Fruit fly (Drosophila melanogaster) whole organism, embryonic: ENCODE data around the gene CG15368.

ENCODE experiments used
- Asciz ChIP-seq: fragments of 200-800 bp; sonication (Bioruptor generic); optimal IDR thresholded peaks from 2 replicates; lab custom pipeline; 2017; ENCODE audit warnings: missing biosample characterization, mild to moderate bottlenecking, missing genetic modification characterization, missing genetic modification reagents
- CG10543 ChIP-seq: fragments of 200-800 bp; sonication (Bioruptor generic); optimal IDR thresholded peaks from 3 replicates; lab custom pipeline; 2017; ENCODE audit warnings: missing biosample characterization, mild to moderate bottlenecking, missing genetic modification characterization, moderate library complexity
- CG12155 ChIP-seq: fragments of 200-800 bp; sonication (Bioruptor generic); optimal IDR thresholded peaks from 3 replicates; lab custom pipeline; 2016; ENCODE audit warnings: missing biosample characterization, missing genetic modification characterization
- CG12942 ChIP-seq: fragments of 200-800 bp; sonication (Bioruptor generic); optimal IDR thresholded peaks from 3 replicates; lab custom pipeline; 2016; ENCODE audit warnings: missing biosample characterization, missing genetic modification characterization
- CG13287 ChIP-seq: fragments of 200-800 bp; sonication (Bioruptor generic); IDR thresholded peaks from 2 replicates; pipeline ENCODE4 v1.3.6; 2022; ENCODE audit warnings: missing biosample characterization, missing genetic modification characterization; ENCODE audit not compliant: partially characterized antibody
- CG13424 ChIP-seq: fragments of 200-800 bp; sonication (Bioruptor generic); optimal IDR thresholded peaks from 2 replicates; lab custom pipeline; 2019; ENCODE audit warnings: missing biosample characterization, mild to moderate bottlenecking, missing genetic modification characterization, moderate library complexity
- CG13894 ChIP-seq: fragments of 200-800 bp; sonication (Bioruptor generic); optimal IDR thresholded peaks from 3 replicates; lab custom pipeline; 2018; ENCODE audit warnings: missing biosample characterization, mild to moderate bottlenecking, missing genetic modification characterization, moderate library complexity
- CG14441 ChIP-seq: fragments of 200-800 bp; sonication (Bioruptor generic); IDR thresholded peaks from 2 replicates; pipeline ENCODE4 v1.3.6; 2022; ENCODE audit warnings: missing biosample characterization, missing genetic modification characterization
- CG14710 ChIP-seq: fragments of 200-800 bp; sonication (Bioruptor generic); optimal IDR thresholded peaks from 3 replicates; lab custom pipeline; 2019; ENCODE audit warnings: missing biosample characterization, mild to moderate bottlenecking, missing genetic modification characterization, moderate library complexity
- CG14860 ChIP-seq: fragments of 200-800 bp; sonication (Bioruptor generic); IDR thresholded peaks from 3 replicates; pipeline ENCODE4 v1.3.6; 2022; ENCODE audit warnings: missing biosample characterization, missing genetic modification characterization; ENCODE audit not compliant: partially characterized antibody
- CG14965 ChIP-seq: fragments of 200-800 bp; sonication (Bioruptor generic); optimal IDR thresholded peaks from 2 replicates; lab custom pipeline; 2016; ENCODE audit warnings: missing biosample characterization, missing genetic modification characterization, borderline replicate concordance
- CG15514 ChIP-seq: fragments of 200-800 bp; sonication (Bioruptor generic); optimal IDR thresholded peaks from 3 replicates; lab custom pipeline; 2017; ENCODE audit warnings: missing biosample characterization, missing genetic modification characterization, mild to moderate bottlenecking, moderate library complexity, missing genetic modification reagents
- CG17912 ChIP-seq: fragments of 200-800 bp; sonication (Bioruptor generic); optimal IDR thresholded peaks from 2 replicates; lab custom pipeline; 2018; ENCODE audit warnings: missing biosample characterization, mild to moderate bottlenecking, missing genetic modification characterization
- CG1832 ChIP-seq: fragments of 200-800 bp; sonication (Bioruptor generic); optimal IDR thresholded peaks from 2 replicates; lab custom pipeline; 2017; ENCODE audit warnings: missing biosample characterization, mild to moderate bottlenecking, missing genetic modification characterization, inconsistent platforms
- CG18619 ChIP-seq: fragments of 200-800 bp; sonication (Bioruptor generic); optimal IDR thresholded peaks from 3 replicates; lab custom pipeline; 2017; ENCODE audit warnings: missing biosample characterization, mild to moderate bottlenecking, missing genetic modification characterization
- CG18764 ChIP-seq: fragments of 200-800 bp; sonication (Bioruptor generic); optimal IDR thresholded peaks from 3 replicates; lab custom pipeline; 2016; ENCODE audit warnings: missing biosample characterization, missing genetic modification characterization
- CG2678 ChIP-seq: fragments of 200-800 bp; sonication (Bioruptor generic); optimal IDR thresholded peaks from 3 replicates; lab custom pipeline; 2019; ENCODE audit warnings: missing biosample characterization, mild to moderate bottlenecking, missing genetic modification characterization, moderate library complexity
- CG2712 ChIP-seq: fragments of 200-800 bp; optimal IDR thresholded peaks from 3 replicates; lab custom pipeline; 2019; ENCODE audit warnings: missing biosample characterization, mild to moderate bottlenecking, missing genetic modification characterization, moderate library complexity
- CG2875 ChIP-seq: fragments of 200-800 bp; sonication (Bioruptor generic); optimal IDR thresholded peaks from 2 replicates; lab custom pipeline; 2017; ENCODE audit warnings: missing biosample characterization, mild to moderate bottlenecking, missing genetic modification characterization, missing genetic modification reagents
- CG3065 ChIP-seq: fragments of 200-800 bp; sonication (Bioruptor generic); optimal IDR thresholded peaks from 2 replicates; lab custom pipeline; 2016; ENCODE audit warnings: missing biosample characterization, missing genetic modification characterization
- CG34422 ChIP-seq: fragments of 200-800 bp; sonication (Bioruptor generic); IDR thresholded peaks from 3 replicates; pipeline ENCODE4 v1.3.6; 2022; ENCODE audit warnings: missing biosample characterization, missing genetic modification characterization
- CG42726 ChIP-seq: fragments of 200-800 bp; sonication (Bioruptor generic); IDR thresholded peaks from 2 replicates; pipeline ENCODE4 v1.3.6; 2022; ENCODE audit warnings: missing biosample characterization, missing genetic modification characterization; ENCODE audit not compliant: partially characterized antibody
- CG43689 ChIP-seq: fragments of 200-800 bp; sonication (Bioruptor generic); IDR thresholded peaks from 2 replicates; pipeline ENCODE4 v1.3.6; 2022; ENCODE audit warnings: missing biosample characterization, missing genetic modification characterization
- CG4730 ChIP-seq: fragments of 200-800 bp; sonication (Bioruptor generic); IDR thresholded peaks from 2 replicates; pipeline ENCODE4 v1.3.6; 2022; ENCODE audit warnings: missing biosample characterization, missing genetic modification characterization
- CG6689 ChIP-seq: fragments of 200-800 bp; sonication (Bioruptor generic); IDR thresholded peaks from 2 replicates; pipeline ENCODE4 v1.3.6; 2022; ENCODE audit warnings: missing biosample characterization, missing genetic modification characterization
- Camta ChIP-seq: fragments of 200-800 bp; sonication (Bioruptor generic); optimal IDR thresholded peaks from 2 replicates; lab custom pipeline; 2016; ENCODE audit warnings: missing biosample characterization, missing genetic modification characterization
- Chrac-16 ChIP-seq: fragments of 200-800 bp; sonication (Bioruptor generic); optimal IDR thresholded peaks from 3 replicates; lab custom pipeline; 2016; ENCODE audit warnings: missing biosample characterization, missing genetic modification characterization
- D ChIP-seq, 2 experiments: fragments of 200-800 bp in 1 of 2; fragments of >200 bp in 1 of 2; sonication (Bioruptor generic) in 1 of 2; optimal IDR thresholded peaks; 2 replicates in 1 of 2; 3 replicates in 1 of 2; lab custom pipeline; 2017; ENCODE audit warnings: mild to moderate bottlenecking in 1 of 2, missing biosample characterization in 1 of 2, missing genetic modification characterization in 1 of 2, missing genetic modification reagents in 1 of 2
- E2f1 ChIP-seq: fragments of 200-800 bp; sonication (Bioruptor generic); IDR thresholded peaks from 2 replicates; pipeline ENCODE4 v1.3.6; 2022; ENCODE audit warnings: missing biosample characterization, missing genetic modification characterization
- Fer2 ChIP-seq: fragments of 200-800 bp; sonication (Bioruptor generic); optimal IDR thresholded peaks from 2 replicates; lab custom pipeline; 2018; ENCODE audit warnings: missing biosample characterization, mild to moderate bottlenecking, missing genetic modification characterization, moderate library complexity
- Hmx ChIP-seq: fragments of 200-800 bp; sonication (Bioruptor generic); optimal IDR thresholded peaks from 2 replicates; lab custom pipeline; 2016; ENCODE audit warnings: missing biosample characterization, missing genetic modification characterization
- Lpt ChIP-seq: fragments of >200 bp; optimal IDR thresholded peaks from 2 replicates; lab custom pipeline; 2018; ENCODE audit warnings: missing biosample characterization, missing genetic modification characterization
- Myb ChIP-seq: fragments of 200-800 bp; sonication (Bioruptor generic); optimal IDR thresholded peaks from 2 replicates; lab custom pipeline; 2016; ENCODE audit warnings: missing biosample characterization, missing genetic modification characterization
- Optix ChIP-seq: fragments of 200-800 bp; sonication (Bioruptor generic); IDR thresholded peaks from 3 replicates; pipeline ENCODE4 v1.3.6; 2022; ENCODE audit warnings: missing biosample characterization, missing genetic modification characterization
- Sry-β ChIP-seq: fragments of 200-800 bp; sonication (Bioruptor generic); optimal IDR thresholded peaks from 2 replicates; lab custom pipeline; 2018; ENCODE audit warnings: missing biosample characterization, mild to moderate bottlenecking, missing genetic modification characterization, moderate library complexity
- Xrp1 ChIP-seq: fragments of 200-800 bp; sonication (Bioruptor generic); IDR thresholded peaks from 2 replicates; pipeline ENCODE4 v1.3.6; 2022; ENCODE audit warnings: missing biosample characterization, missing genetic modification characterization
- az2 ChIP-seq: fragments of 200-800 bp; sonication (Bioruptor generic); optimal IDR thresholded peaks from 3 replicates; lab custom pipeline; 2016; ENCODE audit warnings: missing biosample characterization, missing genetic modification characterization
- bab2 ChIP-seq: fragments of 200-800 bp; sonication (Bioruptor generic); optimal IDR thresholded peaks from 2 replicates; lab custom pipeline; 2016; ENCODE audit warnings: missing biosample characterization, missing genetic modification characterization
- chif ChIP-seq, 2 experiments: fragments of 200-800 bp; sonication (Bioruptor generic); optimal IDR thresholded peaks; 3 replicates each; lab custom pipeline; 2016; ENCODE audit warnings: missing biosample characterization in 2 of 2, missing genetic modification characterization in 2 of 2
- eve ChIP-seq, 2 experiments: fragments of >200 bp; optimal IDR thresholded peaks; 2 replicates each; lab custom pipeline; 2017; ENCODE audit warnings: missing biosample characterization in 2 of 2, missing genetic modification characterization in 2 of 2
- gt ChIP-seq: fragments of 200-800 bp; sonication (Bioruptor generic); IDR thresholded peaks from 2 replicates; pipeline ENCODE4 v1.3.6; 2022; ENCODE audit warnings: missing biosample characterization, missing genetic modification characterization
- knrl ChIP-seq: fragments of 200-800 bp; sonication (Bioruptor generic); IDR thresholded peaks from 3 replicates; pipeline ENCODE4 v1.3.6; 2022; ENCODE audit warnings: missing biosample characterization, missing genetic modification characterization; ENCODE audit not compliant: partially characterized antibody
- lab ChIP-seq: fragments of 200-800 bp; sonication (Bioruptor generic); optimal IDR thresholded peaks from 3 replicates; lab custom pipeline; 2017; ENCODE audit warnings: missing biosample characterization, missing genetic modification characterization, mild to moderate bottlenecking, moderate library complexity, missing genetic modification reagents
- row ChIP-seq: fragments of 200-800 bp; sonication (Bioruptor generic); IDR thresholded peaks from 3 replicates; pipeline ENCODE4 v1.3.6; 2022; ENCODE audit warnings: missing biosample characterization, missing genetic modification characterization
- sens-2 ChIP-seq: fragments of 200-800 bp; sonication (Bioruptor generic); IDR thresholded peaks from 2 replicates; pipeline ENCODE4 v1.3.6; 2022; ENCODE audit warnings: missing biosample characterization, missing genetic modification characterization
- stc ChIP-seq: fragments of 200-800 bp; sonication (Bioruptor generic); IDR thresholded peaks from 2 replicates; pipeline ENCODE4 v1.3.6; 2022; ENCODE audit warnings: missing biosample characterization, missing genetic modification characterization
- unc-4 ChIP-seq: fragments of 200-800 bp; sonication (Bioruptor generic); IDR thresholded peaks from 2 replicates; pipeline ENCODE4 v1.3.6; 2022; ENCODE audit warnings: missing biosample characterization, missing genetic modification characterization; ENCODE audit not compliant: partially characterized antibody
- z ChIP-seq: fragments of 200-800 bp; sonication (Bioruptor generic); IDR thresholded peaks from 3 replicates; pipeline ENCODE4 v1.3.6; 2022; ENCODE audit warnings: missing biosample characterization, missing genetic modification characterization
- zfh2 ChIP-seq: fragments of 200-800 bp; sonication (Bioruptor generic); optimal IDR thresholded peaks from 2 replicates; lab custom pipeline; 2016; ENCODE audit warnings: missing biosample characterization, missing genetic modification characterization

CG15368 gene

dm6 chrX:9196362-9196761, 19.2 kb upstream of the CG15368 start, which contains the start of gene CG12118 (continued):
- TF ChIP-seq CG2678 (tag; lab: Kevin White, UChicago) (peak; percentile 81), CG14710 (tag; lab: Kevin White, UChicago) (peak; percentile 88), CG13287 (peak; percentile 96), lab (GFP tag; lab: Kevin White, UChicago) (peak; percentile 79), E2f1 (GFP tag; lab: Robert Waterston, UW) (peak; percentile 80), stc (GFP tag; lab: Robert Waterston, UW) (peak; percentile 66; the same call in 1 of the 2 replicates), CG14441 (GFP tag; lab: Robert Waterston, UW) (peak; percentile 78), Sry-β (GFP tag; lab: Kevin White, UChicago) (no peak), Chrac-16 (peak; percentile 86), az2 (GFP tag; lab: Kevin White, UChicago) (peak; percentile 89), CG12155 (GFP tag; lab: Kevin White, UChicago) (peak; percentile 79), CG18619 (GFP tag; lab: Kevin White, UChicago) (peak; percentile 57), CG10543 (GFP tag; lab: Kevin White, UChicago) (peak; percentile 50), chif (GFP tag; optimal IDR thresholded peaks at IDR 0.05; lab: Kevin White, UChicago) (peak; percentile 0 to 52), sens-2 (GFP tag; lab: Robert Waterston, UW) (0 out of 2 replicates have a peak, but pooled peaks have one; percentile 46), CG1832 (GFP tag; lab: Kevin White, UChicago) (no peak), CG3065 (GFP tag; lab: Kevin White, UChicago) (peak; percentile 59), Xrp1 (GFP tag; lab: Robert Waterston, UW) (peak; percentile 80), CG15514 (GFP tag; lab: Kevin White, UChicago) (peak; percentile 88), zfh2 (GFP tag; lab: Kevin White, UChicago) (peak; percentile 69), CG14965 (GFP tag; lab: Kevin White, UChicago) (no peak), unc-4 (peak; percentile 96), CG6689 (peak; percentile 80), CG14860 (peak; percentile 78), CG4730 (peak; percentile 59; the same call in 1 of the 2 replicates), Camta (GFP tag; lab: Kevin White, UChicago) (peak; percentile 14), D (optimal IDR thresholded peaks at IDR 0.05; lab: Kevin White, UChicago) (no peak), D (GFP tag; optimal IDR thresholded peaks at IDR 0.05; lab: Kevin White, UChicago) (peak; percentile 45), CG12942 (GFP tag; lab: Kevin White, UChicago) (peak; percentile 81), CG2875 (GFP tag; lab: Kevin White, UChicago) (peak; percentile 44), CG34422 (peak; percentile 85), Asciz (GFP tag; lab: Kevin White, UChicago) (no peak), Fer2 (peak; percentile 55), CG2712 (tag; lab: Kevin White, UChicago) (peak; percentile 85), CG13894 (peak; percentile 75), CG43689 (GFP tag; lab: Robert Waterston, UW) (peak; percentile 45; the same call in 1 of the 2 replicates), Optix (GFP tag; lab: Robert Waterston, UW) (no peak), bab2 (GFP tag; lab: Kevin White, UChicago) (peak; percentile 40), Myb (peak; percentile 30), CG18764 (GFP tag; lab: Kevin White, UChicago) (peak; percentile 74), gt (GFP tag; lab: Robert Waterston, UW) (no peak), z (GFP tag; lab: Robert Waterston, UW) (no peak), CG13424 (peak; percentile 84), Lpt (GFP tag; lab: Kevin White, UChicago) (no peak), CG42726 (GFP tag; lab: Robert Waterston, UW) (peak; percentile 70; the same call in 1 of the 2 replicates), row (GFP tag; lab: Robert Waterston, UW) (peak; percentile 91), Hmx (GFP tag; lab: Kevin White, UChicago) (no peak), eve (GFP tag; optimal IDR thresholded peaks at IDR 0.05; lab: Kevin White, UChicago) (no peak), knrl (peak; percentile 93), CG17912 (GFP tag; lab: Kevin White, UChicago) (no peak)
